Worm (Caenorhabditis elegans) whole organism, mixed stage, embryonic: ENCODE measurements around the gene C14B9.10.

Experiments used
- elt-3 ChIP-seq: fragments of 150-350 bp; optimal IDR thresholded peaks from 2 replicates; lab custom pipeline; 2014; ENCODE audit warnings: missing biosample characterization, missing genetic modification characterization
- lin-13 ChIP-seq: fragments of 150-350 bp; optimal IDR thresholded peaks from 2 replicates; lab custom pipeline; 2014; ENCODE audit warnings: missing biosample characterization, missing genetic modification characterization
- mab-5 ChIP-seq: fragments of 150-350 bp; optimal IDR thresholded peaks from 2 replicates; lab custom pipeline; 2014; ENCODE audit warnings: missing biosample characterization, missing genetic modification characterization
- nhr-12 ChIP-seq: fragments of 150-350 bp; optimal IDR thresholded peaks from 2 replicates; lab custom pipeline; 2014; ENCODE audit warnings: missing biosample characterization, missing genetic modification characterization
- nhr-237 ChIP-seq: fragments of 150-350 bp; optimal IDR thresholded peaks from 2 replicates; lab custom pipeline; 2014; ENCODE audit warnings: missing biosample characterization, missing genetic modification characterization
- pha-4 ChIP-seq: fragments of 150-350 bp; optimal IDR thresholded peaks from 2 replicates; lab custom pipeline; 2018; ENCODE audit warnings: missing biosample characterization, missing genetic modification reagents, missing genetic modification characterization
- snpc-4 ChIP-seq: fragments of 150-350 bp; optimal IDR thresholded peaks from 2 replicates; lab custom pipeline; 2014; ENCODE audit warnings: missing biosample characterization, missing genetic modification characterization
- sptf-1 ChIP-seq: sonication (generic microtip); optimal IDR thresholded peaks from 2 replicates; lab custom pipeline; 2017; ENCODE audit warnings: mild to moderate bottlenecking, missing genetic modification characterization, moderate library complexity, missing compliant biosample characterization
- unc-120 ChIP-seq: sonication (generic microtip); optimal IDR thresholded peaks from 2 replicates; lab custom pipeline; 2017; ENCODE audit warnings: missing genetic modification characterization, missing compliant biosample characterization; ENCODE audit not compliant: poor library complexity, severe bottlenecking
- unc-39 ChIP-seq: fragments of 150-350 bp; optimal IDR thresholded peaks from 2 replicates; lab custom pipeline; 2014; ENCODE audit warnings: missing biosample characterization, missing genetic modification characterization
- unc-62 ChIP-seq: fragments of 150-350 bp; optimal IDR thresholded peaks from 2 replicates; lab custom pipeline; 2014; ENCODE audit warnings: missing biosample characterization, missing genetic modification reagents, missing genetic modification characterization
- ztf-11 ChIP-seq: fragments of 150-350 bp; optimal IDR thresholded peaks from 2 replicates; lab custom pipeline; 2014; ENCODE audit warnings: missing biosample characterization, missing genetic modification characterization

DNA sequence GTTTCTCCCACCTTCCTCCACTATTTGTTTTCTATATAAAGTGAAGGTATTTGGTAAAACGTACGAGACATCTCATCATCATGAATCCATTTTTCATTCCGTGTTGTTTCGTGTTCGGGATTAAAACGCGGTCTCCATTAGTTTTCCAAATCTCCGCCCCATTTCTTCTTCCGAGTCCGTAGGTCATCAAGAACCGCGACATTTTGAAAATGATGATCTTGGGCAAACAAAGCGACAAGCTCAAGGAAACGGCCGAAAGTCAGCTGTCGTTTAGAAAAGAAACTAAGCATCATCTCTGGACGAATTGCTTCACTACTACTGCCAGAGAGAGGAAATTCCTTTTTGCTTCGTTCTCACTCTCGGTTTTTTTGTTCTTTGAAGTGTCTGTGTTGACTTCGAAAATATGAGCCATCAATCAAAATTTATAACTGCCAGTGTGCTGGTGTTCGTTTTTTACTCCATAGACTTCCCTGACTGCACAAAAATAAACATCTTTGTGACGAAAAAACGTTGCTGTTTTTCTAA, 42.0 kb downstream of the C14B9.10 start:
- TF ChIP-seq elt-3 = no peak
- no peak for TF ChIP-seq lin-13 (tag; lab: Kevin White, UChicago)
- TF ChIP-seq ztf-11 (tag; lab: Kevin White, UChicago) = no peak
- TF ChIP-seq unc-120 (tag; lab: Kevin White, UChicago) = no peak
- no peak for TF ChIP-seq nhr-12 (tag; lab: Kevin White, UChicago)
- TF ChIP-seq unc-39 = no peak
- TF ChIP-seq nhr-237 = no peak
- TF ChIP-seq unc-62 (GFP tag; lab: Kevin White, UChicago) = no peak
- no peak for TF ChIP-seq snpc-4
- no peak for TF ChIP-seq mab-5
- TF ChIP-seq sptf-1 (tag; lab: Kevin White, UChicago) = no peak
- no peak for TF ChIP-seq pha-4
